Fruit fly (Drosophila melanogaster) whole organism, prepupa: Measurements from ENCODE around the gene Pino.

Source experiments
- CG11902 ChIP-seq: fragments of 200-800 bp; sonication (Bioruptor generic); optimal IDR thresholded peaks from 3 replicates; lab custom pipeline; 2016; ENCODE audit warnings: missing biosample characterization, missing genetic modification characterization
- CG6792 ChIP-seq: fragments of 200-800 bp; sonication (Bioruptor generic); optimal IDR thresholded peaks from 3 replicates; lab custom pipeline; 2016; ENCODE audit warnings: missing biosample characterization, missing genetic modification characterization
- Lpt ChIP-seq: fragments of 200-800 bp; sonication (Bioruptor generic); optimal IDR thresholded peaks from 3 replicates; lab custom pipeline; 2016; ENCODE audit warnings: missing biosample characterization, missing genetic modification characterization
- dac ChIP-seq: fragments of 200-800 bp; sonication (Bioruptor generic); optimal IDR thresholded peaks from 2 replicates; lab custom pipeline; 2017; ENCODE audit warnings: missing biosample characterization, mild to moderate bottlenecking, missing genetic modification characterization
- eg ChIP-seq: fragments of 200-800 bp; sonication (Bioruptor generic); IDR thresholded peaks from 3 replicates; pipeline ENCODE4 v1.3.6; 2022; ENCODE audit warnings: missing biosample characterization, missing genetic modification characterization
- net ChIP-seq: fragments of 200-800 bp; sonication (Bioruptor generic); optimal IDR thresholded peaks from 3 replicates; lab custom pipeline; 2016; ENCODE audit warnings: missing biosample characterization, missing genetic modification characterization
- salr ChIP-seq, 2 experiments: fragments of 200-800 bp; sonication (Bioruptor generic); optimal IDR thresholded peaks; 3 replicates each; lab custom pipeline; 2016 to 2018; ENCODE audit warnings: missing biosample characterization in 2 of 2, missing genetic modification characterization in 2 of 2, mild to moderate bottlenecking in 1 of 2

DNA sequence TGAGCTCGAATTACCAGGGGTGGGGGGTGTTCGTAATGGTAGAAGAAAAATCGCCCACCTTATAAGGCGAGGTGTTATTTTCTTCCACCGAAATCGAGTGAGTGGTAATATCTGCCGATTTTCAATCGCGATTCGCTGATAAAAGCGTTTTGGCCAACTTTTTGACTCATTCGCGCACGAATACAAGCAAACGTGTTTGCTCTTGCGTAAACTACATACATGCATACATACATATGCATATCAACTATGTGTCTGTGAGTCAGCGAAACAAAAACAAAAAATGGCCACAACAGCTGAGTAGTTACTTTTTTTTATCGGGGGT is 28.6 kb upstream of the Pino start:
- TF ChIP-seq net (GFP tag; lab: Kevin White, UChicago) (no peak), eg (GFP tag; lab: Robert Waterston, UW) (no peak), dac (GFP tag; lab: Kevin White, UChicago) (no peak), CG11902 (no peak), CG6792 (GFP tag; lab: Kevin White, UChicago) (no peak), salr (GFP tag; optimal IDR thresholded peaks at IDR 0.05; lab: Kevin White, UChicago) (no peak), Lpt (GFP tag; lab: Kevin White, UChicago) (no peak)
